Worm (Caenorhabditis elegans): ENCODE measurements around the gene nsun-5.
A peak's percentile ranks its signal among the peaks of the same experiment; 100 is the strongest.

The nsun-5 gene

ce11 chrII:15005118-15005517, 35.7 kb downstream of the nsun-5 start:
- TF ChIP-seq mbf-1 (tag; optimal IDR thresholded peaks at IDR 0.05) (no peak), lin-11 (tag; optimal IDR thresholded peaks at IDR 0.05) (no peak), unc-39 (tag; optimal IDR thresholded peaks at IDR 0.05) (no peak), nhr-77 (tag; optimal IDR thresholded peaks at IDR 0.05) (no peak), nhr-21 (tag; optimal IDR thresholded peaks at IDR 0.05) (no peak)

ce11 chrII:15008481-15009057, 39.2 kb downstream of the nsun-5 start:
- TF ChIP-seq skn-1 (tag; optimal IDR thresholded peaks at IDR 0.05) (no peak), ceh-82 (tag; optimal IDR thresholded peaks at IDR 0.05) (no peak), mdl-1 (tag; optimal IDR thresholded peaks at IDR 0.05) (no peak), crh-2 (tag; optimal IDR thresholded peaks at IDR 0.05) (no peak), lin-39 (tag; optimal IDR thresholded peaks at IDR 0.05) (no peak), ama-1 (optimal IDR thresholded peaks at IDR 0.05) (no peak), aly-2 (tag; optimal IDR thresholded peaks at IDR 0.05) (no peak), peb-1 (tag; optimal IDR thresholded peaks at IDR 0.05) (no peak), unc-39 (tag; optimal IDR thresholded peaks at IDR 0.05) (no peak), C34F6.9 (tag; optimal IDR thresholded peaks at IDR 0.05) (no peak), egl-27 (tag; optimal IDR thresholded peaks at IDR 0.05) (no peak), dmd-4 (tag; optimal IDR thresholded peaks at IDR 0.05) (no peak), ztf-1 (GFP tag; conservative IDR thresholded peaks at IDR 0.05) (no peak), nhr-237 (tag; optimal IDR thresholded peaks at IDR 0.05) (no peak), ztf-11 (tag; optimal IDR thresholded peaks at IDR 0.05) (no peak)

ce11 chrII:15010366-15011235, 41.2 kb downstream of the nsun-5 start, which contains the start of the genes Y53F4B.9 and Y53F4B.11:
Gene Y53F4B.9, minus strand, starts transcription at chrII:15010416.
Gene Y53F4B.11, plus strand, starts transcription at chrII:15010748.
- TF ChIP-seq nhr-11 (tag; optimal IDR thresholded peaks at IDR 0.05), result no peak
- peak; percentile 83 for TF ChIP-seq nhr-129 (tag; optimal IDR thresholded peaks at IDR 0.05)
- TF ChIP-seq unc-55 (GFP tag; optimal IDR thresholded peaks at IDR 0.05), result peak; percentile 95
- TF ChIP-seq mab-5 (tag; optimal IDR thresholded peaks at IDR 0.05), result peak; percentile 67
- TF ChIP-seq nhr-6 (tag; optimal IDR thresholded peaks at IDR 0.05), result no peak
- peak; percentile 48 for TF ChIP-seq blmp-1 (tag; optimal IDR thresholded peaks at IDR 0.05; ENCODE audit: insufficient read depth)
- peak; percentile 100 for TF ChIP-seq gmeb-1 (tag; optimal IDR thresholded peaks at IDR 0.05)
- no peak for TF ChIP-seq Y55F3AM.14 (GFP tag; optimal IDR thresholded peaks at IDR 0.05)
- TF ChIP-seq nhr-10 (tag; optimal IDR thresholded peaks at IDR 0.05), result no peak
- no peak for TF ChIP-seq nhr-23 (tag; optimal IDR thresholded peaks at IDR 0.05)
- no peak for TF ChIP-seq sem-4 (tag; optimal IDR thresholded peaks at IDR 0.05)
- TF ChIP-seq ztf-1 (GFP tag; conservative IDR thresholded peaks at IDR 0.05), result no peak
- TF ChIP-seq sma-9 (GFP tag; optimal IDR thresholded peaks at IDR 0.05), result peak; percentile 50
- TF ChIP-seq sma-9 (tag; optimal IDR thresholded peaks at IDR 0.05), result no peak
- TF ChIP-seq mdl-1 (tag; optimal IDR thresholded peaks at IDR 0.05), result no peak
- no peak for TF ChIP-seq R02D3.7 (tag; optimal IDR thresholded peaks at IDR 0.05)
- peak; percentile 57 for TF ChIP-seq fos-1 (tag; optimal IDR thresholded peaks at IDR 0.05)
- no peak for TF ChIP-seq skn-1 (tag; optimal IDR thresholded peaks at IDR 0.05)
- TF ChIP-seq C34F6.9 (tag; optimal IDR thresholded peaks at IDR 0.05), result peak; percentile 83
- no peak for TF ChIP-seq elt-3 (tag; optimal IDR thresholded peaks at IDR 0.05)
- TF ChIP-seq alr-1 (tag; optimal IDR thresholded peaks at IDR 0.05), result no peak
- TF ChIP-seq sma-3 (GFP tag; optimal IDR thresholded peaks at IDR 0.05), result peak; percentile 68
- no peak for TF ChIP-seq nhr-237 (tag; optimal IDR thresholded peaks at IDR 0.05)
- TF ChIP-seq lin-13 (GFP tag; optimal IDR thresholded peaks at IDR 0.05), result peak; percentile 84
- no peak for TF ChIP-seq dmd-4 (tag; optimal IDR thresholded peaks at IDR 0.05)
- no peak for TF ChIP-seq ama-1 (optimal IDR thresholded peaks at IDR 0.05)
- TF ChIP-seq ceh-82 (tag; optimal IDR thresholded peaks at IDR 0.05), result peak; percentile 13
- TF ChIP-seq ztf-4 (tag; optimal IDR thresholded peaks at IDR 0.05), result no peak
- no peak for TF ChIP-seq nhr-12 (tag; optimal IDR thresholded peaks at IDR 0.05)
- TF ChIP-seq crh-2 (tag; optimal IDR thresholded peaks at IDR 0.05), result peak; percentile 82
- peak; percentile 76 for TF ChIP-seq nhr-25 (tag; optimal IDR thresholded peaks at IDR 0.05)
- TF ChIP-seq lin-11 (tag; optimal IDR thresholded peaks at IDR 0.05), result peak; percentile 30
- no peak for TF ChIP-seq ceh-16 (tag; optimal IDR thresholded peaks at IDR 0.05)
- no peak for TF ChIP-seq mbf-1 (tag; optimal IDR thresholded peaks at IDR 0.05)
- no peak for TF ChIP-seq egl-27 (tag; optimal IDR thresholded peaks at IDR 0.05)
- TF ChIP-seq nhr-77 (tag; optimal IDR thresholded peaks at IDR 0.05), result peak; percentile 40
- no peak for TF ChIP-seq elt-1 (tag; optimal IDR thresholded peaks at IDR 0.05)
- peak; percentile 88 for TF ChIP-seq snpc-4 (tag; optimal IDR thresholded peaks at IDR 0.05)
- peak; percentile 62 for TF ChIP-seq F13H6.1 (tag; optimal IDR thresholded peaks at IDR 0.05)
- TF ChIP-seq lin-39 (tag; optimal IDR thresholded peaks at IDR 0.05), result no peak
- TF ChIP-seq aly-2 (tag; optimal IDR thresholded peaks at IDR 0.05), result no peak
- peak; percentile 7 for TF ChIP-seq zag-1 (tag; optimal IDR thresholded peaks at IDR 0.05)
- TF ChIP-seq ztf-11 (tag; optimal IDR thresholded peaks at IDR 0.05), result no peak
- TF ChIP-seq ZK546.5 (tag; optimal IDR thresholded peaks at IDR 0.05), result peak; percentile 17

Measured in whole organism, L2 larva.